Worm (Caenorhabditis elegans) whole organism, early embryonic: ENCODE data around the gene T13C2.2.

Experiments used
- F13C5.2 ChIP-seq: sonication (generic microtip); optimal IDR thresholded peaks from 2 replicates; lab custom pipeline; 2017; ENCODE audit warnings: mild to moderate bottlenecking, missing genetic modification characterization, inconsistent platforms, missing compliant biosample characterization
- ama-1 ChIP-seq: fragments of 150-350 bp; optimal IDR thresholded peaks from 2 replicates; lab custom pipeline; 2014
- ceh-13 ChIP-seq: fragments of 200-800 bp; sonication (Bioruptor generic); optimal IDR thresholded peaks from 2 replicates; lab custom pipeline; 2018; ENCODE audit warnings: mild to moderate bottlenecking, missing genetic modification characterization, missing compliant biosample characterization
- hmbx-1 ChIP-seq: sonication (generic microtip); optimal IDR thresholded peaks from 2 replicates; lab custom pipeline; 2016; ENCODE audit warnings: mild to moderate bottlenecking, missing genetic modification characterization, missing compliant biosample characterization
- hnd-1 ChIP-seq: sonication (generic microtip); optimal IDR thresholded peaks from 2 replicates; lab custom pipeline; 2016; ENCODE audit warnings: missing genetic modification characterization, missing compliant biosample characterization
- pes-1 ChIP-seq: fragments of 200-800 bp; sonication (Bioruptor generic); IDR thresholded peaks from 2 replicates; pipeline ENCODE4 v1.3.6; 2022; ENCODE audit warnings: missing genetic modification reagents, missing genetic modification characterization, missing compliant biosample characterization
- scrt-1 ChIP-seq: fragments of 200-800 bp; sonication (Bioruptor generic); IDR thresholded peaks from 2 replicates; pipeline ENCODE4 v1.3.6; 2022; ENCODE audit warnings: missing genetic modification characterization, missing compliant biosample characterization
- tbx-11 ChIP-seq: fragments of 200-800 bp; sonication (Bioruptor generic); IDR thresholded peaks from 2 replicates; pipeline ENCODE4 v1.3.6; 2022; ENCODE audit warnings: missing genetic modification characterization, missing compliant biosample characterization
- tra-4 ChIP-seq: sonication (generic microtip); optimal IDR thresholded peaks from 2 replicates; lab custom pipeline; 2017; ENCODE audit warnings: missing genetic modification characterization, missing compliant biosample characterization

ce11 chrII:6831531-6832201 is 39.7 kb downstream of the T13C2.2 start:
- no peak for TF ChIP-seq tbx-11 (GFP tag; lab: Robert Waterston, UW)
- no peak for TF ChIP-seq ama-1 (lab: Kevin White, UChicago)
- TF ChIP-seq ceh-13 (GFP tag; lab: Kevin White, UChicago) = no peak
- TF ChIP-seq scrt-1 (GFP tag; lab: Robert Waterston, UW) = no peak
- no peak for TF ChIP-seq tra-4
- no peak for TF ChIP-seq hmbx-1 (tag; lab: Kevin White, UChicago)
- no peak for TF ChIP-seq pes-1 (GFP tag; lab: Robert Waterston, UW)
- TF ChIP-seq hnd-1 (tag; lab: Kevin White, UChicago) = no peak
- TF ChIP-seq F13C5.2 (tag; lab: Kevin White, UChicago) = no peak
